Fruit fly (Drosophila melanogaster) whole organism, embryonic: ENCODE data around the gene Dhc93AB.

Experiments used
- CG11504 ChIP-seq: fragments of 200-800 bp; sonication (Bioruptor generic); optimal IDR thresholded peaks from 3 replicates; lab custom pipeline; 2019; ENCODE audit warnings: missing biosample characterization, mild to moderate bottlenecking, missing genetic modification characterization, moderate library complexity
- CG12071 ChIP-seq: fragments of 200-800 bp; sonication (Bioruptor generic); optimal IDR thresholded peaks from 3 replicates; lab custom pipeline; 2018; ENCODE audit warnings: missing biosample characterization, mild to moderate bottlenecking, missing genetic modification characterization
- CG12659 ChIP-seq: fragments of 200-800 bp; sonication (Bioruptor generic); optimal IDR thresholded peaks from 3 replicates; lab custom pipeline; 2017; ENCODE audit warnings: mild to moderate bottlenecking, missing biosample characterization, missing genetic modification reagents, missing genetic modification characterization
- CG12769 ChIP-seq: fragments of 200-800 bp; sonication (Bioruptor generic); optimal IDR thresholded peaks from 2 replicates; lab custom pipeline; 2019; ENCODE audit warnings: missing biosample characterization, mild to moderate bottlenecking, missing genetic modification characterization, moderate library complexity
- CG13624 ChIP-seq: fragments of 200-800 bp; sonication (Bioruptor generic); optimal IDR thresholded peaks from 2 replicates; lab custom pipeline; 2016; ENCODE audit warnings: missing biosample characterization, missing genetic modification characterization
- CG13775 ChIP-seq: fragments of 200-800 bp; sonication (Bioruptor generic); optimal IDR thresholded peaks from 3 replicates; lab custom pipeline; 2017; ENCODE audit warnings: missing biosample characterization, mild to moderate bottlenecking, missing genetic modification characterization
- CG13894 ChIP-seq: fragments of 200-800 bp; sonication (Bioruptor generic); optimal IDR thresholded peaks from 3 replicates; lab custom pipeline; 2018; ENCODE audit warnings: missing biosample characterization, mild to moderate bottlenecking, missing genetic modification characterization, moderate library complexity
- CG14441 ChIP-seq: fragments of 200-800 bp; sonication (Bioruptor generic); IDR thresholded peaks from 2 replicates; pipeline ENCODE4 v1.3.6; 2022; ENCODE audit warnings: missing biosample characterization, missing genetic modification characterization
- CG14710 ChIP-seq: fragments of 200-800 bp; sonication (Bioruptor generic); optimal IDR thresholded peaks from 3 replicates; lab custom pipeline; 2019; ENCODE audit warnings: missing biosample characterization, mild to moderate bottlenecking, missing genetic modification characterization, moderate library complexity
- CG16815 ChIP-seq: fragments of 200-800 bp; sonication (Bioruptor generic); optimal IDR thresholded peaks from 3 replicates; lab custom pipeline; 2017; ENCODE audit warnings: missing biosample characterization, mild to moderate bottlenecking, missing genetic modification characterization
- CG17328 ChIP-seq: fragments of 200-800 bp; sonication (Bioruptor generic); IDR thresholded peaks from 2 replicates; pipeline ENCODE4 v1.3.6; 2022; ENCODE audit warnings: missing biosample characterization, missing genetic modification characterization
- CG1792 ChIP-seq: fragments of 200-800 bp; sonication (Bioruptor generic); optimal IDR thresholded peaks from 2 replicates; lab custom pipeline; 2016; ENCODE audit warnings: missing biosample characterization, missing genetic modification characterization
- CG3163 ChIP-seq: fragments of 200-800 bp; sonication (Bioruptor generic); optimal IDR thresholded peaks from 3 replicates; lab custom pipeline; 2016; ENCODE audit warnings: missing biosample characterization, missing genetic modification characterization
- CG3281 ChIP-seq: fragments of 200-800 bp; sonication (Bioruptor generic); optimal IDR thresholded peaks from 3 replicates; lab custom pipeline; 2017; ENCODE audit warnings: missing biosample characterization, mild to moderate bottlenecking, missing genetic modification characterization
- CG34224 ChIP-seq: fragments of 200-800 bp; sonication (Bioruptor generic); IDR thresholded peaks from 3 replicates; pipeline ENCODE4 v1.3.6; 2022; ENCODE audit warnings: missing biosample characterization, missing genetic modification characterization; ENCODE audit not compliant: partially characterized antibody
- CG3726 ChIP-seq: fragments of 200-800 bp; sonication (Bioruptor generic); IDR thresholded peaks from 3 replicates; pipeline ENCODE4, ENCODE4 v1.3.6; 2022; ENCODE audit warnings: missing biosample characterization, missing genetic modification characterization
- CG42726 ChIP-seq: fragments of 200-800 bp; sonication (Bioruptor generic); IDR thresholded peaks from 2 replicates; pipeline ENCODE4 v1.3.6; 2022; ENCODE audit warnings: missing biosample characterization, missing genetic modification characterization; ENCODE audit not compliant: partially characterized antibody
- CG6683 ChIP-seq: fragments of 200-800 bp; sonication (Bioruptor generic); optimal IDR thresholded peaks from 2 replicates; lab custom pipeline; 2017; ENCODE audit warnings: missing biosample characterization, mild to moderate bottlenecking, missing genetic modification characterization, missing genetic modification reagents
- CG7271 ChIP-seq: fragments of 200-800 bp; sonication (Bioruptor generic); optimal IDR thresholded peaks from 2 replicates; lab custom pipeline; 2018; ENCODE audit warnings: missing biosample characterization, mild to moderate bottlenecking, missing genetic modification characterization, moderate library complexity
- CG9437 ChIP-seq: fragments of 200-800 bp; sonication (Bioruptor generic); optimal IDR thresholded peaks from 2 replicates; lab custom pipeline; 2018; ENCODE audit warnings: missing biosample characterization, mild to moderate bottlenecking, missing genetic modification characterization
- CTCF ChIP-seq: fragments of 200-800 bp; sonication (Bioruptor generic); optimal IDR thresholded peaks from 2 replicates; lab custom pipeline; 2017; ENCODE audit warnings: missing biosample characterization, mild to moderate bottlenecking, missing genetic modification characterization, moderate library complexity
- CkIIα-i1 ChIP-seq: fragments of 200-800 bp; sonication (Bioruptor generic); IDR thresholded peaks from 2 replicates; pipeline ENCODE4 v1.3.6; 2022; ENCODE audit warnings: missing biosample characterization, missing genetic modification characterization
- D ChIP-seq, 2 experiments: fragments of 200-800 bp in 1 of 2; fragments of >200 bp in 1 of 2; sonication (Bioruptor generic) in 1 of 2; optimal IDR thresholded peaks; 2 replicates in 1 of 2; 3 replicates in 1 of 2; lab custom pipeline; 2017; ENCODE audit warnings: mild to moderate bottlenecking in 1 of 2, missing biosample characterization in 1 of 2, missing genetic modification characterization in 1 of 2, missing genetic modification reagents in 1 of 2
- Dbx ChIP-seq: fragments of 200-800 bp; sonication (Bioruptor generic); IDR thresholded peaks from 3 replicates; pipeline ENCODE4 v1.3.6; 2022; ENCODE audit warnings: missing biosample characterization, missing genetic modification characterization
- Fer2 ChIP-seq: fragments of 200-800 bp; sonication (Bioruptor generic); optimal IDR thresholded peaks from 2 replicates; lab custom pipeline; 2018; ENCODE audit warnings: missing biosample characterization, mild to moderate bottlenecking, missing genetic modification characterization, moderate library complexity
- Lpt ChIP-seq: fragments of >200 bp; optimal IDR thresholded peaks from 2 replicates; lab custom pipeline; 2018; ENCODE audit warnings: missing biosample characterization, missing genetic modification characterization
- MESR4 ChIP-seq: fragments of 200-800 bp; sonication (Bioruptor generic); optimal IDR thresholded peaks from 2 replicates; lab custom pipeline; 2018; ENCODE audit warnings: missing biosample characterization, mild to moderate bottlenecking, missing genetic modification characterization, moderate library complexity
- NC2α ChIP-seq: fragments of 200-800 bp; sonication (Bioruptor generic); optimal IDR thresholded peaks from 2 replicates; lab custom pipeline; 2016; ENCODE audit warnings: missing biosample characterization, missing genetic modification characterization
- Nf-YB ChIP-seq: fragments of 200-800 bp; sonication (Bioruptor generic); optimal IDR thresholded peaks from 3 replicates; lab custom pipeline; 2019; ENCODE audit warnings: missing biosample characterization, mild to moderate bottlenecking, missing genetic modification characterization, moderate library complexity
- Nf-YC ChIP-seq: fragments of 200-800 bp; optimal IDR thresholded peaks from 3 replicates; lab custom pipeline; 2019; ENCODE audit warnings: missing biosample characterization, mild to moderate bottlenecking, missing genetic modification characterization, moderate library complexity
- Optix ChIP-seq: fragments of 200-800 bp; sonication (Bioruptor generic); IDR thresholded peaks from 3 replicates; pipeline ENCODE4 v1.3.6; 2022; ENCODE audit warnings: missing biosample characterization, missing genetic modification characterization
- Rfx ChIP-seq: fragments of 200-800 bp; sonication (Bioruptor generic); IDR thresholded peaks from 2 replicates; pipeline ENCODE4 v1.3.6; 2022; ENCODE audit warnings: missing biosample characterization, missing genetic modification characterization
- Sox100B ChIP-seq: fragments of 200-800 bp; sonication (Bioruptor generic); optimal IDR thresholded peaks from 3 replicates; lab custom pipeline; 2018; ENCODE audit warnings: missing biosample characterization, mild to moderate bottlenecking, missing genetic modification characterization
- ara ChIP-seq: fragments of 200-800 bp; sonication (Bioruptor generic); IDR thresholded peaks from 2 replicates; pipeline ENCODE4 v1.3.6; 2022; ENCODE audit warnings: missing biosample characterization, missing genetic modification characterization
- ase ChIP-seq: fragments of 200-800 bp; sonication (Bioruptor generic); IDR thresholded peaks from 3 replicates; pipeline ENCODE4 v1.3.6; 2022; ENCODE audit warnings: missing biosample characterization, missing genetic modification characterization
- br ChIP-seq: fragments of >200 bp; optimal IDR thresholded peaks from 2 replicates; lab custom pipeline; 2017
- ci ChIP-seq: fragments of 200-800 bp; sonication (Bioruptor generic); IDR thresholded peaks from 3 replicates; pipeline ENCODE4 v1.3.6; 2022; ENCODE audit warnings: missing biosample characterization, missing genetic modification characterization
- dysf ChIP-seq: fragments of 200-800 bp; sonication (Bioruptor generic); IDR thresholded peaks from 3 replicates; pipeline ENCODE4 v1.3.6; 2022; ENCODE audit warnings: missing biosample characterization, missing genetic modification characterization
- gcm ChIP-seq: fragments of 200-800 bp; sonication (Bioruptor generic); optimal IDR thresholded peaks from 2 replicates; lab custom pipeline; 2019; ENCODE audit warnings: missing biosample characterization, mild to moderate bottlenecking, missing genetic modification characterization, moderate library complexity
- otp ChIP-seq: fragments of 200-800 bp; sonication (Bioruptor generic); IDR thresholded peaks from 3 replicates; pipeline ENCODE4, ENCODE4 v1.3.6; 2022; ENCODE audit warnings: missing biosample characterization, missing genetic modification characterization
- repo ChIP-seq: fragments of 200-800 bp; sonication (Bioruptor generic); optimal IDR thresholded peaks from 2 replicates; lab custom pipeline; 2016; ENCODE audit warnings: missing biosample characterization, missing genetic modification characterization
- sd ChIP-seq: fragments of 200-800 bp; sonication (Bioruptor generic); optimal IDR thresholded peaks from 3 replicates; lab custom pipeline; 2018; ENCODE audit warnings: missing biosample characterization, mild to moderate bottlenecking, missing genetic modification characterization, moderate library complexity
- tgo ChIP-seq: fragments of 200-800 bp; sonication (Bioruptor generic); IDR thresholded peaks from 3 replicates; pipeline ENCODE4 v1.3.6; 2022; ENCODE audit warnings: missing biosample characterization, missing genetic modification characterization
- trh ChIP-seq: fragments of 200-800 bp; sonication (Bioruptor generic); optimal IDR thresholded peaks from 2 replicates; lab custom pipeline; 2016; ENCODE audit warnings: missing biosample characterization, missing genetic modification characterization
- vnd ChIP-seq: fragments of 200-800 bp; sonication (Bioruptor generic); IDR thresholded peaks from 3 replicates; pipeline ENCODE4 v1.3.6; 2022; ENCODE audit warnings: missing biosample characterization, missing genetic modification characterization; ENCODE audit not compliant: partially characterized antibody
- vvl ChIP-seq: fragments of 200-800 bp; sonication (Bioruptor generic); IDR thresholded peaks from 2 replicates; pipeline ENCODE4 v1.3.6; 2022; ENCODE audit warnings: missing biosample characterization, missing genetic modification characterization

The Dhc93AB gene

dm6 chr3R:21065010-21065695 lies 22.9 kb upstream of the Dhc93AB start, which contains the start of gene AnxB9 (continued):
- 0 out of 3 replicates have a peak, but pooled peaks have one; percentile 38 for TF ChIP-seq otp
- TF ChIP-seq Optix (GFP tag; lab: Robert Waterston, UW): no peak
- TF ChIP-seq CG34224: no peak; the same call in 1 of the 3 replicates
- TF ChIP-seq Dbx (GFP tag; lab: Robert Waterston, UW): peak; percentile 56; the same call in 2 of the 3 replicates
- TF ChIP-seq CkIIα-i1 (GFP tag; lab: Robert Waterston, UW): no peak
- peak; percentile 78 for TF ChIP-seq CG13624 (GFP tag; lab: Kevin White, UChicago)
- TF ChIP-seq CG6683 (GFP tag; lab: Kevin White, UChicago): no peak
- TF ChIP-seq CG3281: no peak
- TF ChIP-seq CG16815 (GFP tag; lab: Kevin White, UChicago): no peak
- no peak for TF ChIP-seq CG13775 (GFP tag; lab: Kevin White, UChicago)
- TF ChIP-seq ara (GFP tag; lab: Robert Waterston, UW): no peak
- TF ChIP-seq MESR4: peak; percentile 57

dm6 chr3R:21064000-21064924 lies 22.0 kb upstream of the Dhc93AB start, which contains the start of gene Cortactin:
TSS of gene Cortactin (minus strand) at chr3R:21064471.
- TF ChIP-seq CG42726 (peak; percentile 95), dysf (GFP tag; lab: Robert Waterston, UW) (no peak), Lpt (GFP tag; lab: Kevin White, UChicago) (no peak), tgo (GFP tag; lab: Robert Waterston, UW) (no peak), CG12659 (GFP tag; lab: Kevin White, UChicago) (peak; percentile 62), CG12769 (tag; lab: Kevin White, UChicago) (peak; percentile 45), repo (GFP tag; lab: Kevin White, UChicago) (no peak), Fer2 (tag; lab: Kevin White, UChicago) (no peak), CG3163 (no peak), Rfx (GFP tag; lab: Robert Waterston, UW) (peak; percentile 42; the same call in 1 of the 2 replicates), CG17328 (GFP tag; lab: Robert Waterston, UW) (no peak), CG12071 (GFP tag; lab: Kevin White, UChicago) (no peak), vnd (GFP tag; lab: Robert Waterston, UW) (peak; percentile 82), br (no peak), Sox100B (GFP tag; lab: Kevin White, UChicago) (no peak), ci (GFP tag; lab: Robert Waterston, UW) (no peak; the same call in 2 of the 3 replicates), CG11504 (no peak), CG34224 (peak; percentile 88), trh (no peak), CG1792 (no peak), sd (tag; lab: Kevin White, UChicago) (no peak), CG9437 (GFP tag; lab: Kevin White, UChicago) (peak; percentile 16), D (optimal IDR thresholded peaks at IDR 0.05; lab: Kevin White, UChicago) (no peak), D (GFP tag; optimal IDR thresholded peaks at IDR 0.05; lab: Kevin White, UChicago) (no peak), CG3281 (no peak), gcm (GFP tag; lab: Kevin White, UChicago) (no peak), CG13894 (tag; lab: Kevin White, UChicago) (peak; percentile 51), NC2α (no peak), Nf-YC (peak; percentile 58), CG14441 (GFP tag; lab: Robert Waterston, UW) (no peak), CG14710 (tag; lab: Kevin White, UChicago) (peak; percentile 11), ase (GFP tag; lab: Robert Waterston, UW) (no peak), CTCF (no peak), CG3726 (GFP tag; lab: Robert Waterston, UW) (no peak), CG7271 (tag; lab: Kevin White, UChicago) (no peak), Nf-YB (GFP tag; lab: Kevin White, UChicago) (no peak), vvl (GFP tag; lab: Robert Waterston, UW) (peak; percentile 65; the same call in 1 of the 2 replicates)
